Worm (Caenorhabditis elegans) whole organism, L4 larva: ENCODE data around the gene nas-19.
A peak's percentile ranks its signal among the peaks of the same experiment; 100 is the strongest.

Source experiments
- F37D6.2 ChIP-seq: sonication (generic microtip); optimal IDR thresholded peaks from 2 replicates; lab custom pipeline; 2016; ENCODE audit warnings: mild to moderate bottlenecking, missing genetic modification characterization, missing compliant biosample characterization
- T20F7.1 ChIP-seq: fragments of 200-800 bp; sonication (Bioruptor generic); optimal IDR thresholded peaks from 2 replicates; lab custom pipeline; 2018; ENCODE audit warnings: mild to moderate bottlenecking, missing genetic modification characterization, missing compliant biosample characterization
- Y105C5A.15 ChIP-seq: fragments of 200-800 bp; sonication (Bioruptor generic); IDR thresholded peaks from 2 replicates; pipeline ENCODE4 v1.3.6; 2022; ENCODE audit warnings: missing genetic modification characterization, missing compliant biosample characterization
- Y48G9A.11 ChIP-seq: fragments of 200-800 bp; sonication (Bioruptor generic); IDR thresholded peaks from 2 replicates; pipeline ENCODE4 v1.3.6; 2022; ENCODE audit warnings: missing genetic modification reagents, missing genetic modification characterization, missing compliant biosample characterization
- Y5F2A.4 ChIP-seq: fragments of 200-800 bp; sonication (Bioruptor generic); optimal IDR thresholded peaks from 2 replicates; lab custom pipeline; 2018; ENCODE audit warnings: mild to moderate bottlenecking, missing genetic modification characterization, missing compliant biosample characterization
- Y75B8A.6 ChIP-seq: fragments of 200-800 bp; sonication (Bioruptor generic); IDR thresholded peaks from 2 replicates; pipeline ENCODE4 v1.3.6; 2022; ENCODE audit warnings: missing genetic modification reagents, missing genetic modification characterization, missing compliant biosample characterization
- ZK337.2 ChIP-seq: fragments of 200-800 bp; sonication (Bioruptor generic); IDR thresholded peaks from 2 replicates; pipeline ENCODE4 v1.3.6; 2022; ENCODE audit warnings: missing genetic modification reagents, missing genetic modification characterization, missing compliant biosample characterization
- ZK546.5 ChIP-seq, 2 experiments: sonication (generic microtip); optimal IDR thresholded peaks; 2 replicates each; lab custom pipeline; 2017; ENCODE audit warnings: missing biosample characterization in 2 of 2, missing genetic modification characterization in 2 of 2
- aha-1 ChIP-seq: fragments of 150-350 bp; peaks from one replicate; lab custom pipeline; 2014; ENCODE audit warnings: missing biosample characterization, missing genetic modification characterization
- ama-1 ChIP-seq: fragments of 150-350 bp; optimal IDR thresholded peaks from 2 replicates; lab custom pipeline; 2014; ENCODE audit warnings: inconsistent platforms, mixed read lengths
- arid-1 ChIP-seq: fragments of 200-800 bp; sonication (Bioruptor generic); conservative IDR thresholded peaks from 2 replicates; pipeline ENCODE4 v1.3.6; 2022; ENCODE audit warnings: missing genetic modification reagents, missing genetic modification characterization, missing compliant biosample characterization
- attf-4 ChIP-seq: sonication (generic microtip); optimal IDR thresholded peaks from 3 replicates; lab custom pipeline; 2017; ENCODE audit warnings: missing biosample characterization, missing genetic modification characterization
- ceh-20 ChIP-seq: fragments of 200-800 bp; sonication (Bioruptor generic); IDR thresholded peaks from 2 replicates; pipeline ENCODE4 v1.3.6; 2022; ENCODE audit warnings: missing genetic modification reagents, missing genetic modification characterization, missing compliant biosample characterization
- cey-2 ChIP-seq: sonication (generic microtip); optimal IDR thresholded peaks from 3 replicates; lab custom pipeline; 2017; ENCODE audit warnings: missing genetic modification characterization, mild to moderate bottlenecking, missing compliant biosample characterization, antibody characterized with exemption, borderline replicate concordance; ENCODE audit not compliant: insufficient read depth
- ctbp-1 ChIP-seq: fragments of 200-800 bp; sonication (Bioruptor generic); IDR thresholded peaks from 2 replicates; pipeline ENCODE4 v1.3.6; 2022; ENCODE audit warnings: missing genetic modification reagents, missing genetic modification characterization, missing compliant biosample characterization
- daf-19 ChIP-seq: fragments of 200-800 bp; sonication (Bioruptor generic); conservative IDR thresholded peaks from 2 replicates; pipeline ENCODE4 v1.3.6; 2022; ENCODE audit warnings: missing genetic modification characterization, missing compliant biosample characterization
- daf-8 ChIP-seq: fragments of 200-800 bp; sonication (Bioruptor generic); IDR thresholded peaks from 2 replicates; pipeline ENCODE4 v1.3.6; 2022; ENCODE audit warnings: missing genetic modification characterization, missing compliant biosample characterization
- dmd-8 ChIP-seq: fragments of 200-800 bp; sonication (Bioruptor generic); IDR thresholded peaks from 2 replicates; pipeline ENCODE4 v1.3.6; 2022; ENCODE audit warnings: missing genetic modification characterization, missing compliant biosample characterization
- dmd-9 ChIP-seq: fragments of 200-800 bp; sonication (Bioruptor generic); IDR thresholded peaks from 2 replicates; pipeline ENCODE4 v1.3.6; 2022; ENCODE audit warnings: missing genetic modification reagents, missing genetic modification characterization, missing compliant biosample characterization
- dpl-1 ChIP-seq: fragments of 150-350 bp; optimal IDR thresholded peaks from 2 replicates; lab custom pipeline; 2014; ENCODE audit warnings: missing biosample characterization, missing genetic modification reagents, missing genetic modification characterization
- duxl-1 ChIP-seq: sonication (generic microtip); optimal IDR thresholded peaks from 2 replicates; lab custom pipeline; 2016; ENCODE audit warnings: mild to moderate bottlenecking, missing genetic modification characterization, moderate library complexity, missing compliant biosample characterization; ENCODE audit not compliant: poor library complexity
- egl-27 ChIP-seq: sonication (generic microtip); optimal IDR thresholded peaks from 3 replicates; lab custom pipeline; 2017; ENCODE audit warnings: missing biosample characterization, missing genetic modification reagents, missing genetic modification characterization
- egl-43 ChIP-seq: fragments of 200-800 bp; sonication (Bioruptor generic); IDR thresholded peaks from 2 replicates; pipeline ENCODE4 v1.3.6; 2022; ENCODE audit warnings: missing genetic modification reagents, missing genetic modification characterization, missing compliant biosample characterization
- fkh-10 ChIP-seq: fragments of 150-350 bp; optimal IDR thresholded peaks from 2 replicates; lab custom pipeline; 2014; ENCODE audit warnings: missing biosample characterization, missing genetic modification reagents, missing genetic modification characterization
- hif-1 ChIP-seq, 2 experiments: sonication (generic microtip); optimal IDR thresholded peaks; 2 replicates each; lab custom pipeline; 2016 to 2017; ENCODE audit warnings: missing compliant biosample characterization in 2 of 2, missing genetic modification characterization in 2 of 2, missing genetic modification reagents in 2 of 2, missing genotype in 2 of 2, mild to moderate bottlenecking in 1 of 2
- hlh-11 ChIP-seq: fragments of 200-800 bp; sonication (Bioruptor generic); optimal IDR thresholded peaks from 2 replicates; lab custom pipeline; 2018; ENCODE audit warnings: mild to moderate bottlenecking, missing genetic modification characterization, missing compliant biosample characterization
- hlh-30 ChIP-seq: sonication (generic microtip); optimal IDR thresholded peaks from 2 replicates; lab custom pipeline; 2017; ENCODE audit warnings: antibody characterized with exemption, mild to moderate bottlenecking, missing genetic modification characterization, missing compliant biosample characterization; ENCODE audit not compliant: insufficient read depth
- lim-7 ChIP-seq: fragments of 200-800 bp; sonication (Bioruptor generic); IDR thresholded peaks from 2 replicates; pipeline ENCODE4 v1.3.6; 2022; ENCODE audit warnings: missing genetic modification characterization, missing compliant biosample characterization
- lin-1 ChIP-seq: fragments of 200-800 bp; sonication (Bioruptor generic); IDR thresholded peaks from 2 replicates; pipeline ENCODE4 v1.3.6; 2022; ENCODE audit warnings: missing genetic modification reagents, missing genetic modification characterization, missing compliant biosample characterization
- lin-15B ChIP-seq: fragments of 150-350 bp; sonication (generic microtip); optimal IDR thresholded peaks from 3 replicates; lab custom pipeline; 2014; ENCODE audit warnings: missing biosample characterization, missing genetic modification characterization
- mxl-2 ChIP-seq: fragments of 200-800 bp; sonication (Bioruptor generic); conservative IDR thresholded peaks from 2 replicates; pipeline ENCODE4 v1.3.6; 2022; ENCODE audit warnings: missing genetic modification reagents, missing genetic modification characterization, missing compliant biosample characterization
- nhr-10 ChIP-seq: fragments of 150-350 bp; optimal IDR thresholded peaks from 2 replicates; lab custom pipeline; 2014; ENCODE audit warnings: missing biosample characterization, missing genetic modification characterization
- nhr-111 ChIP-seq: fragments of 200-800 bp; sonication (Bioruptor generic); optimal IDR thresholded peaks from 2 replicates; lab custom pipeline; 2018; ENCODE audit warnings: mild to moderate bottlenecking, missing genetic modification characterization, missing compliant biosample characterization
- nhr-237 ChIP-seq: sonication (generic microtip); optimal IDR thresholded peaks from 2 replicates; lab custom pipeline; 2017; ENCODE audit warnings: missing biosample characterization, missing genetic modification characterization
- nhr-28 ChIP-seq: fragments of 150-350 bp; optimal IDR thresholded peaks from 2 replicates; lab custom pipeline; 2014; ENCODE audit warnings: missing biosample characterization, missing genetic modification characterization
- nhr-42 ChIP-seq: fragments of 200-800 bp; sonication (Bioruptor generic); IDR thresholded peaks from 2 replicates; pipeline ENCODE4 v1.3.6; 2022; ENCODE audit warnings: missing genetic modification characterization, missing compliant biosample characterization
- nhr-6 ChIP-seq: fragments of 150-350 bp; optimal IDR thresholded peaks from 2 replicates; lab custom pipeline; 2014; ENCODE audit warnings: missing biosample characterization, missing genetic modification characterization
- nhr-76 ChIP-seq: fragments of 150-350 bp; optimal IDR thresholded peaks from 2 replicates; lab custom pipeline; 2014; ENCODE audit warnings: missing biosample characterization, missing genetic modification characterization
- nhr-77 ChIP-seq: fragments of 150-350 bp; optimal IDR thresholded peaks from 2 replicates; lab custom pipeline; 2014; ENCODE audit warnings: missing biosample characterization, missing genetic modification characterization
- php-3 ChIP-seq: fragments of 200-800 bp; sonication (Bioruptor generic); IDR thresholded peaks from 2 replicates; pipeline ENCODE4 v1.3.6; 2022; ENCODE audit warnings: missing genetic modification reagents, missing genetic modification characterization, missing compliant biosample characterization
- pqm-1 ChIP-seq: sonication (generic microtip); optimal IDR thresholded peaks from 2 replicates; lab custom pipeline; 2017; ENCODE audit warnings: missing biosample characterization, missing genetic modification characterization
- saeg-2 ChIP-seq: fragments of 200-800 bp; sonication (Bioruptor generic); IDR thresholded peaks from 2 replicates; pipeline ENCODE4 v1.3.6; 2022; ENCODE audit warnings: missing genetic modification reagents, missing genetic modification characterization, missing compliant biosample characterization
- set-16 ChIP-seq: fragments of 200-800 bp; sonication (Bioruptor generic); IDR thresholded peaks from 2 replicates; pipeline ENCODE4 v1.3.6; 2022; ENCODE audit warnings: missing genetic modification reagents, missing genetic modification characterization, missing compliant biosample characterization
- tag-97 ChIP-seq: fragments of 200-800 bp; sonication (Bioruptor generic); IDR thresholded peaks from 2 replicates; pipeline ENCODE4 v1.3.6; 2022; ENCODE audit warnings: missing genetic modification characterization, missing compliant biosample characterization
- tra-1 ChIP-seq: fragments of 200-800 bp; sonication (Bioruptor generic); IDR thresholded peaks from 2 replicates; pipeline ENCODE4 v1.3.6; 2022; ENCODE audit warnings: missing genetic modification reagents, missing genetic modification characterization, missing compliant biosample characterization
- unc-62 ChIP-seq, 3 experiments: fragments of 150-350 bp in 1 of 3; sonication (generic microtip); optimal IDR thresholded peaks in 2 of 3; peaks in 1 of 3; 1 replicate in 1 of 3; 2 replicates in 2 of 3; lab custom pipeline; 2014 to 2017; ENCODE audit warnings: missing biosample characterization in 3 of 3, missing genetic modification characterization in 3 of 3, missing genetic modification reagents in 3 of 3, missing genotype in 1 of 3
- zfp-3 ChIP-seq: fragments of 200-800 bp; sonication (Bioruptor generic); conservative IDR thresholded peaks from 2 replicates; pipeline ENCODE4 v1.3.6; 2022; ENCODE audit warnings: missing genetic modification reagents, missing genetic modification characterization, missing compliant biosample characterization

Gene nas-19

DNA sequence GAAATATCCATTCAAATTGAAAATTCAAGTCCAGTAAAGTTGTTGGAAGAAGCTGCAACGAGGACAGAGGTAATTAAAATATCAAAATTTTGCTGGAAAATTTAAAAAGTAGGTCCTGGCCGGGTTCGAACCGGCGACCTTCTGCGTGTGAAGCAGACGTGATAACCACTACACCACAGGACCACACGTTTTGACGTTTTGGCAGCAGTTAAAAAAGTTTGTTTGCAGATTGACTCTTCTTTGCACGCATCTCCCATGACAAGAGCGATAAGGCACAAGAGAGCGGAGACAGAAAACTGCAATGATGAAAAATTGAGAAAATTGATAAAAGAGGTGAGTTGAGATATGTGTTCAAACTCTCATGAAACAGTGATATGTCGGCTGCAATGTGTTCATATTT lies 9.6 kb upstream of the nas-19 start (continued):
- no peak for TF ChIP-seq nhr-6 (tag; lab: Kevin White, UChicago)
- peak; percentile 42; the same call in 1 of the 2 replicates for TF ChIP-seq lin-1 (GFP tag; lab: Robert Waterston, UW)
- no peak for TF ChIP-seq nhr-77 (tag; lab: Kevin White, UChicago)
- no peak for TF ChIP-seq set-16 (GFP tag; lab: Robert Waterston, UW)
- peak; percentile 36 for TF ChIP-seq pqm-1 (tag; lab: Kevin White, UChicago)
- TF ChIP-seq dpl-1 (GFP tag; lab: Kevin White, UChicago): peak; percentile 6
- TF ChIP-seq attf-4 (tag; lab: Kevin White, UChicago): no peak
- peak; percentile 70; the same call in 1 of the 2 replicates for TF ChIP-seq zfp-3 (GFP tag; lab: Robert Waterston, UW)
- peak; percentile 75 for TF ChIP-seq lim-7 (GFP tag; lab: Robert Waterston, UW)
- no peak for TF ChIP-seq Y5F2A.4
- TF ChIP-seq nhr-28 (tag; lab: Kevin White, UChicago): peak; percentile 54
- peak; percentile 58; the same call in 1 of the 2 replicates for TF ChIP-seq arid-1 (GFP tag; lab: Robert Waterston, UW)
- TF ChIP-seq daf-19 (GFP tag; lab: Robert Waterston, UW): no peak
- TF ChIP-seq F37D6.2: no peak
- 0 out of 2 replicates have a peak, but pooled peaks have one; percentile 57 for TF ChIP-seq dmd-8
- TF ChIP-seq egl-43 (GFP tag; lab: Robert Waterston, UW): no peak; the same call in 1 of the 2 replicates
- no peak for TF ChIP-seq duxl-1 (tag; lab: Kevin White, UChicago)
- TF ChIP-seq Y75B8A.6 (GFP tag; lab: Robert Waterston, UW): no peak
- TF ChIP-seq hlh-30 (tag; lab: Kevin White, UChicago): peak; percentile 69
- no peak for TF ChIP-seq nhr-76 (tag; lab: Kevin White, UChicago)
- no peak for TF ChIP-seq daf-8
- TF ChIP-seq nhr-111 (GFP tag; lab: Kevin White, UChicago): no peak
- TF ChIP-seq nhr-237 (tag; lab: Kevin White, UChicago): no peak
- TF ChIP-seq ceh-20 (GFP tag; lab: Robert Waterston, UW): peak; percentile 49; the same call in 1 of the 2 replicates
- peak; percentile 17 for TF ChIP-seq T20F7.1 (GFP tag; lab: Kevin White, UChicago)
- peak in 1 of 2 experiments; percentile 38 for TF ChIP-seq hif-1 (tag; optimal IDR thresholded peaks at IDR 0.05; lab: Kevin White, UChicago)
- no peak for TF ChIP-seq tag-97 (GFP tag; lab: Robert Waterston, UW)
- 0 out of 2 replicates have a peak, but pooled peaks have one; percentile 38 for TF ChIP-seq saeg-2 (GFP tag; lab: Robert Waterston, UW)
- no peak for TF ChIP-seq nhr-10 (tag; lab: Kevin White, UChicago)
- no peak for TF ChIP-seq fkh-10 (GFP tag; lab: Kevin White, UChicago)
- no peak for TF ChIP-seq Y105C5A.15 (GFP tag; lab: Robert Waterston, UW)

ce11 chrV:11410902-11411561 lies 8.5 kb upstream of the nas-19 start, which contains the start of the genes K03B8.8 and grl-3:
Gene K03B8.8 (minus strand): TSS chrV:11411002.
Gene grl-3 (plus strand): TSS chrV:11411511.
- TF ChIP-seq nhr-28 (tag; lab: Kevin White, UChicago) (peak; percentile 20), mxl-2 (no peak), Y48G9A.11 (GFP tag; lab: Robert Waterston, UW) (no peak), nhr-6 (tag; lab: Kevin White, UChicago) (no peak)

ce11 chrV:11407251-11407650 lies 4.7 kb upstream of the nas-19 start, which contains the start of gene K03B8.6:
Gene K03B8.6 (plus strand): TSS chrV:11407584.
- TF ChIP-seq tra-1 (GFP tag; lab: Robert Waterston, UW): no peak
- TF ChIP-seq ZK337.2 (GFP tag; lab: Robert Waterston, UW): no peak
- no peak for TF ChIP-seq nhr-42 (GFP tag; lab: Robert Waterston, UW)
- no peak for TF ChIP-seq hlh-11
- TF ChIP-seq lin-15B (tag; lab: Kevin White, UChicago): no peak
- TF ChIP-seq ama-1 (lab: Kevin White, UChicago): no peak
- peak; percentile 70 for TF ChIP-seq aha-1 (tag; lab: Kevin White, UChicago)
- no peak for TF ChIP-seq cey-2
- no peak for TF ChIP-seq mxl-2
- no peak for TF ChIP-seq hif-1 (tag; optimal IDR thresholded peaks at IDR 0.05; lab: Kevin White, UChicago)
- TF ChIP-seq dmd-9: no peak
- TF ChIP-seq ctbp-1 (GFP tag; lab: Robert Waterston, UW): no peak
- TF ChIP-seq ZK546.5 (tag; optimal IDR thresholded peaks at IDR 0.05; lab: Kevin White, UChicago): no peak
- TF ChIP-seq unc-62 (GFP tag; optimal IDR thresholded peaks at IDR 0.05 in 1 of 2; lab: Kevin White, UChicago): peak in 1 of 2 experiments; percentile 64
- no peak for TF ChIP-seq unc-62 (tag; optimal IDR thresholded peaks at IDR 0.05; lab: Kevin White, UChicago)
- TF ChIP-seq egl-27 (tag; lab: Kevin White, UChicago): no peak
- no peak for TF ChIP-seq php-3 (GFP tag; lab: Robert Waterston, UW)
- TF ChIP-seq set-16 (GFP tag; lab: Robert Waterston, UW): no peak
